Worm (Caenorhabditis elegans): ENCODE data around the gene dnj-7.

DNA sequence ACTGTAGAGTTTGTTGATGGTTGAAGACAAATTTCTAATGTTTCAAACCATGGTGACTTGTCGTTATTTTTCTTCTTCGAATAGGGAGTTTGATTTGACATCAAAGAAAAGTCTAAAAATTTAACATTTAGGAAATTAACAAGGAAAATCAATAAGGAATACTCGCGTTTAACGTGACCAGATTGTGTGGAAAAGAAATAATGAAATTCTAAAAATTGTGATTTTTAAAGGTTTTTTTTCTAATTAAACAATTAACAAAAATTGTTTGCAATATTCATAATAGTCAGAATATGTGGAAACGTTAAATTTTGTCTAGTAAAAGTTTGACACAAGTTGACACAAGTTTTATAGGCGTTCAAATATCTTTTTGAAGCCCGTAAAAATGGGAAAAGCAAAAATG, 6.8 kb upstream of the dnj-7 start, which contains the start of gene C55B6.4:
- no peak for TF ChIP-seq flt-1 (GFP tag; IDR thresholded peaks at IDR 0.05)
- no peak for TF ChIP-seq ref-1 (GFP tag; conservative IDR thresholded peaks at IDR 0.05)
- TF ChIP-seq tab-1 (GFP tag; IDR thresholded peaks at IDR 0.05): no peak
- TF ChIP-seq cog-1 (tag; optimal IDR thresholded peaks at IDR 0.05): no peak
- no peak for TF ChIP-seq ztf-29 (GFP tag; IDR thresholded peaks at IDR 0.05)
- no peak for TF ChIP-seq med-1 (GFP tag; optimal IDR thresholded peaks at IDR 0.05; ENCODE audit: insufficient read depth)
- TF ChIP-seq klf-2 (GFP tag; conservative IDR thresholded peaks at IDR 0.05): no peak
